Worm (Caenorhabditis elegans) whole organism, late embryonic: ENCODE measurements around the gene srg-8.
A peak's percentile ranks its signal among the peaks of the same experiment; 100 is the strongest.

Source experiments
- C08G9.2 ChIP-seq: sonication (generic microtip); optimal IDR thresholded peaks from 2 replicates; lab custom pipeline; 2016; ENCODE audit warnings: mild to moderate bottlenecking, missing genetic modification characterization, moderate library complexity, missing compliant biosample characterization
- K09A11.1 ChIP-seq: sonication (generic microtip); optimal IDR thresholded peaks from 2 replicates; lab custom pipeline; 2017; ENCODE audit warnings: antibody characterized with exemption, mild to moderate bottlenecking, missing genetic modification characterization, missing compliant biosample characterization; ENCODE audit not compliant: insufficient read depth
- ahr-1 ChIP-seq: sonication (generic microtip); optimal IDR thresholded peaks from 2 replicates; lab custom pipeline; 2016; ENCODE audit warnings: missing genetic modification characterization, missing compliant biosample characterization
- ceh-18 ChIP-seq: sonication (generic microtip); optimal IDR thresholded peaks from 2 replicates; lab custom pipeline; 2016; ENCODE audit warnings: missing genetic modification characterization, missing compliant biosample characterization
- ceh-22 ChIP-seq: sonication (generic microtip); optimal IDR thresholded peaks from 2 replicates; lab custom pipeline; 2017; ENCODE audit warnings: missing biosample characterization, missing genetic modification characterization
- ceh-31 ChIP-seq: sonication (generic microtip); optimal IDR thresholded peaks from 2 replicates; lab custom pipeline; 2016; ENCODE audit warnings: missing genetic modification characterization, missing compliant biosample characterization
- elt-2 ChIP-seq: sonication (generic microtip); optimal IDR thresholded peaks from 2 replicates; lab custom pipeline; 2016; ENCODE audit warnings: missing genetic modification reagents, missing genetic modification characterization, missing compliant biosample characterization
- eyg-1 ChIP-seq: sonication (generic microtip); optimal IDR thresholded peaks from 2 replicates; lab custom pipeline; 2016; ENCODE audit warnings: missing genotype, missing genetic modification characterization, missing compliant biosample characterization
- hlh-13 ChIP-seq: fragments of 200-800 bp; sonication (Bioruptor generic); optimal IDR thresholded peaks from 2 replicates; lab custom pipeline; 2018; ENCODE audit warnings: mild to moderate bottlenecking, missing genetic modification characterization, missing compliant biosample characterization
- hlh-30 ChIP-seq: sonication (generic microtip); optimal IDR thresholded peaks from 2 replicates; lab custom pipeline; 2017; ENCODE audit warnings: antibody characterized with exemption, missing genetic modification characterization, missing compliant biosample characterization; ENCODE audit not compliant: insufficient read depth
- lin-11 ChIP-seq: fragments of 200-800 bp; sonication (Bioruptor generic); optimal IDR thresholded peaks from 2 replicates; lab custom pipeline; 2018; ENCODE audit warnings: mild to moderate bottlenecking, missing genetic modification characterization, missing compliant biosample characterization
- nfya-1 ChIP-seq: sonication (generic microtip); optimal IDR thresholded peaks from 2 replicates; lab custom pipeline; 2017; ENCODE audit warnings: missing genetic modification characterization, mild to moderate bottlenecking, missing compliant biosample characterization, antibody characterized with exemption, moderate library complexity
- pax-1 ChIP-seq: fragments of 150-350 bp; optimal IDR thresholded peaks from 2 replicates; lab custom pipeline; 2014; ENCODE audit warnings: missing biosample characterization, missing genetic modification characterization
- ref-2 ChIP-seq: sonication (generic microtip); optimal IDR thresholded peaks from 2 replicates; lab custom pipeline; 2016; ENCODE audit warnings: missing genetic modification characterization, missing compliant biosample characterization
- rnt-1 ChIP-seq: sonication (generic microtip); optimal IDR thresholded peaks from 2 replicates; lab custom pipeline; 2016; ENCODE audit warnings: missing genetic modification characterization, missing compliant biosample characterization
- sox-2 ChIP-seq: fragments of 200-800 bp; sonication (Bioruptor generic); IDR thresholded peaks from 2 replicates; pipeline ENCODE4 v1.3.6; 2022; ENCODE audit warnings: missing genetic modification reagents, missing genetic modification characterization, missing compliant biosample characterization
- syd-9 ChIP-seq: sonication (generic microtip); optimal IDR thresholded peaks from 2 replicates; lab custom pipeline; 2016; ENCODE audit warnings: mild to moderate bottlenecking, missing genetic modification characterization, moderate library complexity, missing compliant biosample characterization
- tbx-2 ChIP-seq: sonication (generic microtip); optimal IDR thresholded peaks from 2 replicates; lab custom pipeline; 2016; ENCODE audit warnings: missing genetic modification characterization, missing compliant biosample characterization
- unc-42 ChIP-seq: sonication (generic microtip); optimal IDR thresholded peaks from 2 replicates; lab custom pipeline; 2016; ENCODE audit warnings: missing genotype, missing genetic modification characterization, missing compliant biosample characterization
- unc-55 ChIP-seq: sonication (generic microtip); optimal IDR thresholded peaks from 2 replicates; lab custom pipeline; 2017; ENCODE audit warnings: missing biosample characterization, missing genetic modification reagents, missing genetic modification characterization

The srg-8 gene

ce11 chrIII:6207881-6208280, 46.8 kb downstream of the srg-8 start, which contains the start of gene C23G10.2:
TSS of gene C23G10.2 (plus strand) at chrIII:6208064.
- TF ChIP-seq ceh-22 (tag; lab: Kevin White, UChicago) (no peak), hlh-13 (GFP tag; lab: Kevin White, UChicago) (no peak), pax-1 (tag; lab: Kevin White, UChicago) (no peak), ref-2 (no peak), sox-2 (GFP tag; lab: Robert Waterston, UW) (no peak)
- TF ChIP-seq, all 69 proteins: peak for 0

ce11 chrIII:6207046-6207445, 47.6 kb downstream of the srg-8 start:
- TF ChIP-seq ahr-1 (tag; lab: Kevin White, UChicago), result no peak

ce11 chrIII:6206161-6206853, 48.3 kb downstream of the srg-8 start, which contains the start of the genes sna-3 and rps-3:
TSS of gene sna-3 (minus strand) at chrIII:6206211.
TSS of gene rps-3 (plus strand) at chrIII:6206803.
- no peak for TF ChIP-seq K09A11.1 (tag; lab: Kevin White, UChicago)
- TF ChIP-seq lin-11 (tag; lab: Kevin White, UChicago), result no peak
- TF ChIP-seq unc-42, result peak; percentile 39
- peak; percentile 81 for TF ChIP-seq hlh-30 (tag; lab: Kevin White, UChicago)
- peak; percentile 33 for TF ChIP-seq ceh-18 (tag; lab: Kevin White, UChicago)
- TF ChIP-seq rnt-1 (tag; lab: Kevin White, UChicago), result peak; percentile 63
- TF ChIP-seq unc-55 (GFP tag; lab: Kevin White, UChicago), result peak; percentile 16
- TF ChIP-seq C08G9.2 (tag; lab: Kevin White, UChicago), result no peak
- TF ChIP-seq elt-2, result peak; percentile 2
- peak; percentile 32 for TF ChIP-seq tbx-2 (tag; lab: Kevin White, UChicago)
- no peak for TF ChIP-seq ceh-22 (tag; lab: Kevin White, UChicago)
- no peak for TF ChIP-seq syd-9 (tag; lab: Kevin White, UChicago)
- no peak for TF ChIP-seq eyg-1
- peak; percentile 82 for TF ChIP-seq nfya-1 (tag; lab: Kevin White, UChicago)
- TF ChIP-seq ceh-31 (tag; lab: Kevin White, UChicago), result peak; percentile 78
